Fruit fly (Drosophila melanogaster): ENCODE data around the gene bcn92.

The bcn92 gene

dm6 chrX:2145690-2146470, 3.6 kb downstream of the bcn92 start (continued):
- peak; percentile 49; the same call in 1 of the 2 replicates for TF ChIP-seq Gug (GFP tag; IDR thresholded peaks at IDR 0.05)
- no peak for TF ChIP-seq Blimp-1 (GFP tag; optimal IDR thresholded peaks at IDR 0.05)
- peak; percentile 41 for TF ChIP-seq Sox15 (GFP tag; optimal IDR thresholded peaks at IDR 0.05)
- TF ChIP-seq pdm3 (GFP tag; optimal IDR thresholded peaks at IDR 0.05), result peak; percentile 62
- peak; percentile 52 for TF ChIP-seq CG4318 (GFP tag; optimal IDR thresholded peaks at IDR 0.05)
- TF ChIP-seq CG6808 (GFP tag; optimal IDR thresholded peaks at IDR 0.05), result peak; percentile 32
- TF ChIP-seq Sox14 (GFP tag; optimal IDR thresholded peaks at IDR 0.05), result peak; percentile 47
- peak; percentile 89 for TF ChIP-seq Eip78C (GFP tag)
- peak; percentile 48 for TF ChIP-seq dac (GFP tag; optimal IDR thresholded peaks at IDR 0.05)
- no peak for TF ChIP-seq CG9139 (GFP tag; optimal IDR thresholded peaks at IDR 0.05)
- peak; percentile 66 for TF ChIP-seq Eip75B (GFP tag; optimal IDR thresholded peaks at IDR 0.05)
- no peak for TF ChIP-seq fd85E (GFP tag; optimal IDR thresholded peaks at IDR 0.05)
- peak; percentile 37 for TF ChIP-seq achi (GFP tag; optimal IDR thresholded peaks at IDR 0.05)
- TF ChIP-seq CG6276 (GFP tag; optimal IDR thresholded peaks at IDR 0.05), result peak; percentile 10
- no peak for TF ChIP-seq CG6163 (GFP tag; IDR thresholded peaks at IDR 0.05)
- TF ChIP-seq CG34406 (GFP tag; optimal IDR thresholded peaks at IDR 0.05), result peak; percentile 6
- TF ChIP-seq topi (GFP tag; optimal IDR thresholded peaks at IDR 0.05), result peak; percentile 67
- peak; percentile 47 for TF ChIP-seq CG10631 (GFP tag; optimal IDR thresholded peaks at IDR 0.05)
- peak; percentile 57 for TF ChIP-seq net (GFP tag; optimal IDR thresholded peaks at IDR 0.05)
- no peak for TF ChIP-seq Lpt (GFP tag; optimal IDR thresholded peaks at IDR 0.05)
- peak; percentile 30 for TF ChIP-seq Ets96B (tag; optimal IDR thresholded peaks at IDR 0.05)
- TF ChIP-seq CG8119 (GFP tag; IDR thresholded peaks at IDR 0.05), result peak; percentile 60
- peak; percentile 62 for TF ChIP-seq acj6 (GFP tag; optimal IDR thresholded peaks at IDR 0.05)
- peak; percentile 65 for TF ChIP-seq cyc (GFP tag; optimal IDR thresholded peaks at IDR 0.05)
- peak; percentile 65 for TF ChIP-seq CG31627 (GFP tag; optimal IDR thresholded peaks at IDR 0.05)
- TF ChIP-seq CG15336 (GFP tag; IDR thresholded peaks at IDR 0.05), result peak; percentile 62
- TF ChIP-seq Smox (GFP tag; optimal IDR thresholded peaks at IDR 0.05), result peak; percentile 66
- TF ChIP-seq lz (GFP tag; optimal IDR thresholded peaks at IDR 0.05), result peak; percentile 73
- no peak for TF ChIP-seq CG11294 (GFP tag; IDR thresholded peaks at IDR 0.05)
- TF ChIP-seq spab (GFP tag; optimal IDR thresholded peaks at IDR 0.05), result peak; percentile 4
- TF ChIP-seq ss (GFP tag; optimal IDR thresholded peaks at IDR 0.05), result peak; percentile 37 to 61
- TF ChIP-seq Ets21C (GFP tag; optimal IDR thresholded peaks at IDR 0.05), result peak; percentile 65
- TF ChIP-seq OdsH (GFP tag; optimal IDR thresholded peaks at IDR 0.05), result peak; percentile 59
- TF ChIP-seq Met (GFP tag; optimal IDR thresholded peaks at IDR 0.05), result peak; percentile 64
- TF ChIP-seq dsx (GFP tag; optimal IDR thresholded peaks at IDR 0.05; ENCODE audit: poor library complexity, severe bottlenecking), result peak; percentile 13
- TF ChIP-seq CG3032 (tag; optimal IDR thresholded peaks at IDR 0.05), result peak; percentile 52
- no peak for TF ChIP-seq Eip93F (GFP tag; optimal IDR thresholded peaks at IDR 0.05)

- TF ChIP-seq CG8119 (GFP tag; IDR thresholded peaks at IDR 0.05) (0 out of 3 replicates have a peak, but pooled peaks have one; percentile 13), eg (GFP tag; IDR thresholded peaks at IDR 0.05) (peak; percentile 36; the same call in 2 of the 3 replicates), topi (GFP tag; optimal IDR thresholded peaks at IDR 0.05) (no peak), spab (GFP tag; optimal IDR thresholded peaks at IDR 0.05) (no peak), CG15336 (GFP tag; IDR thresholded peaks at IDR 0.05) (peak; percentile 34; the same call in 1 of the 2 replicates), CG1621 (tag; optimal IDR thresholded peaks at IDR 0.05) (peak; percentile 44), Sox102F (GFP tag; optimal IDR thresholded peaks at IDR 0.05) (no peak), dsx (GFP tag; optimal IDR thresholded peaks at IDR 0.05; ENCODE audit: poor library complexity, severe bottlenecking) (peak; percentile 59), cyc (GFP tag; optimal IDR thresholded peaks at IDR 0.05) (no peak), ss (GFP tag; optimal IDR thresholded peaks at IDR 0.05) (peak in 1 of 2 experiments; percentile 28), Sox14 (GFP tag; optimal IDR thresholded peaks at IDR 0.05) (peak; percentile 1)
These were observed 4.3 kb downstream of the bcn92 start, which contains the start of gene Pgd for dm6 chrX:2145114-2145513. Pgd (plus strand) TSS chrX:2145136.

Measured in whole organism, prepupa.